Worm (Caenorhabditis elegans): Measurements from ENCODE around the gene M01B2.13.

M01B2.13 gene

DNA sequence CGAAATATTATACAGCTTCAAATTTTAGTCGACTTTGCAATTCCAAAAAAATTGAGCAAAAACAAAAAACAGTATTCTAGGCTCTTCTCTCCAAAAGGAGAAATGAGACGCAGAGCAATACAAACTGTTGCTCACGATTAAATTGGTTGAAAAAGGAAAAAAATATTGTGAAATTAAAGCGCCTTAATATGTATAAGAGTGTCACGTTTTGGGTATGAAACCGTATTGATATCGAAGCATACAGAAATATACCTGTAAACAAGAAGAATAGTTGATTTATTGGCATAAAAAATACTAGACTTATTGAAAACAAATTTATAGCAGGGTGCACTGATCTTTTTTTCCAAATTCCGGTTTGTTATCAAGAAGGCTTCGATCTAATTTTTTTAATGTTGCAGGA is at the start of gene M01B2.13:
M01B2.13 (minus strand) TSS at position 101 of the 400 bp plus-strand sequence.
- TF ChIP-seq nhr-90 (tag; optimal IDR thresholded peaks at IDR 0.05; ENCODE audit: poor library complexity) (no peak), snu-23 (GFP tag; optimal IDR thresholded peaks at IDR 0.05) (no peak), elt-2 (tag; optimal IDR thresholded peaks at IDR 0.05) (no peak), lin-15B (tag; optimal IDR thresholded peaks at IDR 0.05) (no peak), mep-1 (tag; optimal IDR thresholded peaks at IDR 0.05) (no peak), ceh-8 (GFP tag; optimal IDR thresholded peaks at IDR 0.05) (no peak), ztf-4 (tag; optimal IDR thresholded peaks at IDR 0.05) (no peak), ceh-63 (GFP tag; optimal IDR thresholded peaks at IDR 0.05) (no peak), sup-37 (GFP tag; optimal IDR thresholded peaks at IDR 0.05) (no peak), dsc-1 (tag; optimal IDR thresholded peaks at IDR 0.05) (no peak), aha-1 (tag; optimal IDR thresholded peaks at IDR 0.05) (no peak), pag-3 (tag; optimal IDR thresholded peaks at IDR 0.05; ENCODE audit: borderline replicate concordance, insufficient read depth) (no peak), isw-1 (GFP tag; IDR thresholded peaks at IDR 0.05) (no peak), lir-3 (tag; optimal IDR thresholded peaks at IDR 0.05; ENCODE audit: poor library complexity) (no peak), alr-1 (tag; optimal IDR thresholded peaks at IDR 0.05; ENCODE audit: borderline replicate concordance) (no peak), tlp-1 (tag; optimal IDR thresholded peaks at IDR 0.05) (no peak), aly-2 (tag; optimal IDR thresholded peaks at IDR 0.05) (no peak)

DNA sequence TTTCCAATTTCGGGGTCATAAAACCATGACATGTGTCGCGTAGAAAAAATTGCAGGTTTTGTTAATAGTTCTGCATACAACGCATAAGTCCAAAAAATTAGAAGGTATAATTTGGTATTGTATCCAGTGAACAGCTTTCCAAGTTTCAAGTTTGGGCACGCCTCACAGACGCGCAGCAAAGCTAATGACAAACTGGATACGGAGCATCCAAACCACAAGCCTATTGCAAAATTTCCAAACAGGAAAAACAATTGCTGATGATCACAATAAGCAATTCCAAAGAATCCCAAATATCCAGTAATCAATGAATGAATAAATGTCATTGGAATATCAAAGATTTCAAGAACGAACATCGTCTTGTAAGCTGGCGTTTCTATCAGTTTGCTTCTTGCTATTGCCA is 47.8 kb upstream of the M01B2.13 start:
- TF ChIP-seq elt-2 (tag; optimal IDR thresholded peaks at IDR 0.05): no peak
- no peak for TF ChIP-seq ceh-8 (GFP tag; optimal IDR thresholded peaks at IDR 0.05)
- no peak for TF ChIP-seq dpl-1 (GFP tag; optimal IDR thresholded peaks at IDR 0.05)
- TF ChIP-seq lsy-2 (tag; optimal IDR thresholded peaks at IDR 0.05): no peak
- TF ChIP-seq C16A3.4 (tag; optimal IDR thresholded peaks at IDR 0.05): no peak
- TF ChIP-seq ceh-82 (tag; optimal IDR thresholded peaks at IDR 0.05): no peak
- TF ChIP-seq skn-1 (tag; optimal IDR thresholded peaks at IDR 0.05): no peak
- TF ChIP-seq egl-27 (tag; optimal IDR thresholded peaks at IDR 0.05): no peak
- TF ChIP-seq fkh-8 (tag; optimal IDR thresholded peaks at IDR 0.05): no peak
- no peak for TF ChIP-seq C04F5.9 (tag; optimal IDR thresholded peaks at IDR 0.05)
- no peak for TF ChIP-seq nhr-19 (GFP tag; conservative IDR thresholded peaks at IDR 0.05)
- no peak for TF ChIP-seq zag-1 (tag; optimal IDR thresholded peaks at IDR 0.05)
- no peak for TF ChIP-seq fos-1 (tag; optimal IDR thresholded peaks at IDR 0.05)
- no peak for TF ChIP-seq mef-2 (tag; optimal IDR thresholded peaks at IDR 0.05)
- TF ChIP-seq tlp-1 (tag; optimal IDR thresholded peaks at IDR 0.05): no peak
- no peak for TF ChIP-seq lin-15B (tag; optimal IDR thresholded peaks at IDR 0.05)
- no peak for TF ChIP-seq dsc-1 (tag; optimal IDR thresholded peaks at IDR 0.05)
- TF ChIP-seq mab-9 (GFP tag; IDR thresholded peaks at IDR 0.05): no peak
- no peak for TF ChIP-seq unc-86 (tag; optimal IDR thresholded peaks at IDR 0.05)
- TF ChIP-seq lin-13 (GFP tag; optimal IDR thresholded peaks at IDR 0.05): no peak

DNA sequence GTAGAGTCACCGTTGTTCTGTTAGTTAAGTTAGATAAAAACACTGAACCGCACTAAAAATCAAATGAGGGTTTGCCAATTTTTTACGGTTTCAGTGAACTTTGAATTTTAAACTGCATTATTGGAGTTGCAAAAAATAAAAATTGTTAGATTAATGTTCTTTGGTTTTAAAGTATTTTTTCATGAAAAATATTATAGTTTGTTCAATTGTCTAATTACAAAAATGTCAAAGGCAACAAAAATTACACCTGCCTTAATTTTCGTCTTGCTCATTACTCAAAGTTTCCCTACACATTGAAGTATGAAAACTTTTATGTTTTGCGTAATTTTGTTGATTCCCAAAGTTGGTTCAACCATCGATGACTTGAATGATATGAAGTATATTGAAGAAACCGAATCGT is 45.1 kb upstream of the M01B2.13 start, which contains the start of gene irld-62:
irld-62 (plus strand) TSS at position 301 of the 400 bp plus-strand sequence.
- TF ChIP-seq ztf-4 (tag; optimal IDR thresholded peaks at IDR 0.05): no peak

DNA sequence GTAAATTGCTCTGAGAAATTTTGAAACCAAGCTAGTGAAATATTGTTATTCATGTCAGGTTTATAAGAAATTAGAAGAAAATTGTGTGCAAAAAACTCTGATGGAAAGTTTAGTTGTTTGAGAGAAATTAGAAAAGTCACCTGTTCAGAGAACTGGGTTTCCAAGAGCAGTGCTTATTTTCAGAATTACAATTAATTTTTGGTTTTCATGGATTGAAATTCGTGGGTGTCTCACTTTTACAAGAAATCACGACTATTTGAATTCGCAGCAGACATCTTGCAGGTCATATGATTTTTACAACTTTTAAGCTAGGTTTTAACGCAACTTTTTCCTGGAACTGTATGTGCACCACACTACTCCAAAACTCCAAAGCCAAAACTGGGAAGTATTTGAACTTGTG is 43.3 kb upstream of the M01B2.13 start, which contains the start of gene srz-10:
srz-10 (minus strand) TSS at position 88 of the 400 bp plus-strand sequence.
- no peak for TF ChIP-seq dsc-1 (tag; optimal IDR thresholded peaks at IDR 0.05)
- TF ChIP-seq tbx-2 (tag; optimal IDR thresholded peaks at IDR 0.05): no peak
- TF ChIP-seq C16A3.4 (tag; optimal IDR thresholded peaks at IDR 0.05): no peak
- TF ChIP-seq zag-1 (tag; optimal IDR thresholded peaks at IDR 0.05): no peak
- TF ChIP-seq nhr-84 (tag; optimal IDR thresholded peaks at IDR 0.05): no peak
- no peak for TF ChIP-seq efl-3 (GFP tag; optimal IDR thresholded peaks at IDR 0.05)
- TF ChIP-seq ceh-63 (GFP tag; optimal IDR thresholded peaks at IDR 0.05): no peak
- TF ChIP-seq C34B4.2 (tag; optimal IDR thresholded peaks at IDR 0.05): no peak
- TF ChIP-seq mef-2 (tag; optimal IDR thresholded peaks at IDR 0.05): no peak
- no peak for TF ChIP-seq lin-13 (GFP tag; optimal IDR thresholded peaks at IDR 0.05)
- TF ChIP-seq nhr-11 (tag; optimal IDR thresholded peaks at IDR 0.05): no peak
- no peak for TF ChIP-seq ets-5 (GFP tag; IDR thresholded peaks at IDR 0.05)
- TF ChIP-seq fkh-8 (tag; optimal IDR thresholded peaks at IDR 0.05): peak; percentile 64
- TF ChIP-seq nhr-28 (tag; optimal IDR thresholded peaks at IDR 0.05): no peak
- TF ChIP-seq lsy-2 (tag; optimal IDR thresholded peaks at IDR 0.05): no peak
- peak; percentile 47 for TF ChIP-seq nhr-71 (tag; optimal IDR thresholded peaks at IDR 0.05)
- peak; percentile 98 for TF ChIP-seq hlh-4 (tag; optimal IDR thresholded peaks at IDR 0.05)
- TF ChIP-seq elt-2 (tag; optimal IDR thresholded peaks at IDR 0.05): no peak
- no peak for TF ChIP-seq nhr-237 (tag; optimal IDR thresholded peaks at IDR 0.05)
- TF ChIP-seq egl-13 (tag; optimal IDR thresholded peaks at IDR 0.05): no peak
- TF ChIP-seq nhr-47 (tag; optimal IDR thresholded peaks at IDR 0.05): peak; percentile 42
- no peak for TF ChIP-seq pax-3 (tag; optimal IDR thresholded peaks at IDR 0.05)
- TF ChIP-seq pqm-1 (tag; optimal IDR thresholded peaks at IDR 0.05): no peak
- TF ChIP-seq nhr-85 (tag): no peak
